Fruit fly (Drosophila melanogaster) whole organism, embryonic: Measurements from ENCODE around the gene slpr.

Source experiments
- ATbp ChIP-seq: fragments of 200-800 bp; sonication (Bioruptor generic); optimal IDR thresholded peaks from 2 replicates; lab custom pipeline; 2017; ENCODE audit warnings: missing biosample characterization, mild to moderate bottlenecking, missing genetic modification characterization, missing genetic modification reagents
- Abd-B ChIP-seq: fragments of 200-800 bp; sonication (Bioruptor generic); optimal IDR thresholded peaks from 2 replicates; lab custom pipeline; 2018; ENCODE audit warnings: missing biosample characterization, mild to moderate bottlenecking, missing genetic modification characterization, moderate library complexity
- Bteb2 ChIP-seq: fragments of 200-800 bp; sonication (Bioruptor generic); optimal IDR thresholded peaks from 2 replicates; lab custom pipeline; 2016; ENCODE audit warnings: missing biosample characterization, missing genetic modification characterization
- CG11560 ChIP-seq: fragments of 200-800 bp; sonication (Bioruptor generic); IDR thresholded peaks from 3 replicates; pipeline ENCODE4 v1.3.6; 2022; ENCODE audit warnings: missing biosample characterization, missing genetic modification characterization
- CG14710 ChIP-seq: fragments of 200-800 bp; sonication (Bioruptor generic); optimal IDR thresholded peaks from 3 replicates; lab custom pipeline; 2019; ENCODE audit warnings: missing biosample characterization, mild to moderate bottlenecking, missing genetic modification characterization, moderate library complexity
- CG14860 ChIP-seq: fragments of 200-800 bp; sonication (Bioruptor generic); IDR thresholded peaks from 3 replicates; pipeline ENCODE4 v1.3.6; 2022; ENCODE audit warnings: missing biosample characterization, missing genetic modification characterization; ENCODE audit not compliant: partially characterized antibody
- CG15514 ChIP-seq: fragments of 200-800 bp; sonication (Bioruptor generic); optimal IDR thresholded peaks from 3 replicates; lab custom pipeline; 2017; ENCODE audit warnings: missing biosample characterization, missing genetic modification characterization, mild to moderate bottlenecking, moderate library complexity, missing genetic modification reagents
- CG17829 ChIP-seq: fragments of 200-800 bp; optimal IDR thresholded peaks from 2 replicates; lab custom pipeline; 2019; ENCODE audit warnings: missing biosample characterization, mild to moderate bottlenecking, missing genetic modification characterization, moderate library complexity
- CG2199 ChIP-seq: fragments of 200-800 bp; sonication (Bioruptor generic); IDR thresholded peaks from 3 replicates; pipeline ENCODE4 v1.3.6; 2022; ENCODE audit warnings: missing biosample characterization, missing genetic modification characterization
- CG30020 ChIP-seq: fragments of 200-800 bp; optimal IDR thresholded peaks from 2 replicates; lab custom pipeline; 2019; ENCODE audit warnings: missing biosample characterization, mild to moderate bottlenecking, missing genetic modification characterization, moderate library complexity
- CG34422 ChIP-seq: fragments of 200-800 bp; sonication (Bioruptor generic); IDR thresholded peaks from 3 replicates; pipeline ENCODE4 v1.3.6; 2022; ENCODE audit warnings: missing biosample characterization, missing genetic modification characterization
- CG3726 ChIP-seq: fragments of 200-800 bp; sonication (Bioruptor generic); IDR thresholded peaks from 3 replicates; pipeline ENCODE4, ENCODE4 v1.3.6; 2022; ENCODE audit warnings: missing biosample characterization, missing genetic modification characterization
- CG42726 ChIP-seq: fragments of 200-800 bp; sonication (Bioruptor generic); IDR thresholded peaks from 2 replicates; pipeline ENCODE4 v1.3.6; 2022; ENCODE audit warnings: missing biosample characterization, missing genetic modification characterization; ENCODE audit not compliant: partially characterized antibody
- CG4360 ChIP-seq: fragments of 200-800 bp; sonication (Bioruptor generic); IDR thresholded peaks from 2 replicates; pipeline ENCODE4 v1.3.6; 2022; ENCODE audit warnings: missing biosample characterization, missing genetic modification characterization
- CG4820 ChIP-seq: fragments of 200-800 bp; sonication (Bioruptor generic); optimal IDR thresholded peaks from 3 replicates; lab custom pipeline; 2016; ENCODE audit warnings: missing biosample characterization, missing genetic modification characterization
- CG7963 ChIP-seq: fragments of 200-800 bp; sonication (Bioruptor generic); IDR thresholded peaks from 3 replicates; pipeline ENCODE4 v1.3.6; 2022; ENCODE audit warnings: missing biosample characterization, missing genetic modification characterization; ENCODE audit not compliant: partially characterized antibody
- CG8290 ChIP-seq, 3 experiments: fragments of 200-800 bp; sonication (Bioruptor generic); optimal IDR thresholded peaks; 2 replicates each; lab custom pipeline; 2016 to 2019; ENCODE audit warnings: missing biosample characterization in 3 of 3, missing genetic modification characterization in 3 of 3, mild to moderate bottlenecking in 2 of 3, moderate library complexity in 1 of 3
- CG8765 ChIP-seq: fragments of 200-800 bp; sonication (Bioruptor generic); IDR thresholded peaks from 2 replicates; pipeline ENCODE4 v1.3.6; 2022; ENCODE audit warnings: missing biosample characterization, missing genetic modification characterization
- CG9437 ChIP-seq: fragments of 200-800 bp; sonication (Bioruptor generic); optimal IDR thresholded peaks from 2 replicates; lab custom pipeline; 2018; ENCODE audit warnings: missing biosample characterization, mild to moderate bottlenecking, missing genetic modification characterization
- Dad ChIP-seq: fragments of 200-800 bp; sonication (Bioruptor generic); optimal IDR thresholded peaks from 3 replicates; lab custom pipeline; 2016; ENCODE audit warnings: missing biosample characterization, missing genetic modification characterization
- Dref ChIP-seq: fragments of 200-800 bp; sonication (Bioruptor generic); IDR thresholded peaks from 2 replicates; pipeline ENCODE4 v1.3.6; 2022; ENCODE audit warnings: missing biosample characterization, missing genetic modification characterization
- E2f2 ChIP-seq: fragments of 200-800 bp; sonication (Bioruptor generic); IDR thresholded peaks from 2 replicates; pipeline ENCODE4 v1.3.6; 2022; ENCODE audit warnings: missing biosample characterization, missing genetic modification characterization
- HLH4C ChIP-seq: fragments of 200-800 bp; sonication (Bioruptor generic); IDR thresholded peaks from 3 replicates; pipeline ENCODE4 v1.3.6; 2022; ENCODE audit warnings: missing biosample characterization, missing genetic modification characterization; ENCODE audit not compliant: partially characterized antibody
- Hsf ChIP-seq: fragments of 200-800 bp; sonication (Bioruptor generic); optimal IDR thresholded peaks from 3 replicates; lab custom pipeline; 2016; ENCODE audit warnings: missing biosample characterization, missing genetic modification characterization
- MESR4 ChIP-seq: fragments of 200-800 bp; sonication (Bioruptor generic); optimal IDR thresholded peaks from 2 replicates; lab custom pipeline; 2018; ENCODE audit warnings: missing biosample characterization, mild to moderate bottlenecking, missing genetic modification characterization, moderate library complexity
- Med ChIP-seq: fragments of 200-800 bp; sonication (Bioruptor generic); peaks from one replicate; lab custom pipeline; 2016; ENCODE audit warnings: missing biosample characterization, missing genetic modification characterization, mild to moderate bottlenecking, inconsistent platforms, moderate library complexity
- Oaz ChIP-seq: fragments of 200-800 bp; sonication (Bioruptor generic); IDR thresholded peaks from 2 replicates; pipeline ENCODE4 v1.3.6; 2022; ENCODE audit warnings: missing biosample characterization, missing genetic modification characterization
- btn ChIP-seq: fragments of 200-800 bp; sonication (Bioruptor generic); optimal IDR thresholded peaks from 2 replicates; lab custom pipeline; 2016; ENCODE audit warnings: missing biosample characterization, missing genetic modification characterization
- chinmo ChIP-seq: fragments of 200-800 bp; sonication (Bioruptor generic); IDR thresholded peaks from 4 replicates; pipeline ENCODE4 v1.3.6; 2022; ENCODE audit warnings: missing biosample characterization, missing genetic modification characterization; ENCODE audit not compliant: partially characterized antibody
- dati ChIP-seq: fragments of 200-800 bp; sonication (Bioruptor generic); IDR thresholded peaks from 2 replicates; pipeline ENCODE4 v1.3.6; 2022; ENCODE audit warnings: missing biosample characterization, missing genetic modification characterization
- fd3F ChIP-seq: fragments of 200-800 bp; sonication (Bioruptor generic); optimal IDR thresholded peaks from 2 replicates; lab custom pipeline; 2018; ENCODE audit warnings: missing biosample characterization, mild to moderate bottlenecking, missing genetic modification characterization, moderate library complexity
- gt ChIP-seq: fragments of 200-800 bp; sonication (Bioruptor generic); IDR thresholded peaks from 2 replicates; pipeline ENCODE4 v1.3.6; 2022; ENCODE audit warnings: missing biosample characterization, missing genetic modification characterization
- ham ChIP-seq: fragments of 200-800 bp; sonication (Bioruptor generic); IDR thresholded peaks from 2 replicates; pipeline ENCODE4 v1.3.6; 2022; ENCODE audit warnings: missing biosample characterization, missing genetic modification characterization
- jigr1 ChIP-seq: fragments of 200-800 bp; sonication (Bioruptor generic); IDR thresholded peaks from 3 replicates; pipeline ENCODE4 v1.3.6; 2022; ENCODE audit warnings: missing biosample characterization, missing genetic modification characterization
- lab ChIP-seq: fragments of 200-800 bp; sonication (Bioruptor generic); optimal IDR thresholded peaks from 3 replicates; lab custom pipeline; 2017; ENCODE audit warnings: missing biosample characterization, missing genetic modification characterization, mild to moderate bottlenecking, moderate library complexity, missing genetic modification reagents
- luna ChIP-seq: fragments of 200-800 bp; sonication (Bioruptor generic); optimal IDR thresholded peaks from 2 replicates; lab custom pipeline; 2016; ENCODE audit warnings: missing biosample characterization, missing genetic modification characterization
- nerfin-2 ChIP-seq: fragments of 200-800 bp; sonication (Bioruptor generic); IDR thresholded peaks from 2 replicates; pipeline ENCODE4 v1.3.6; 2022; ENCODE audit warnings: missing biosample characterization, missing genetic modification characterization; ENCODE audit not compliant: partially characterized antibody
- peb ChIP-seq: fragments of 200-800 bp; sonication (Bioruptor generic); IDR thresholded peaks from 2 replicates; pipeline ENCODE4 v1.3.6; 2022; ENCODE audit warnings: missing biosample characterization, missing genetic modification characterization
- ro ChIP-seq: fragments of 200-800 bp; sonication (Bioruptor generic); IDR thresholded peaks from 2 replicates; pipeline ENCODE4 v1.3.6; 2022; ENCODE audit warnings: missing biosample characterization, missing genetic modification characterization
- row ChIP-seq: fragments of 200-800 bp; sonication (Bioruptor generic); IDR thresholded peaks from 3 replicates; pipeline ENCODE4 v1.3.6; 2022; ENCODE audit warnings: missing biosample characterization, missing genetic modification characterization
- sna ChIP-seq: fragments of 200-800 bp; sonication (Bioruptor generic); IDR thresholded peaks from 2 replicates; pipeline ENCODE4 v1.3.6; 2022; ENCODE audit warnings: missing biosample characterization, missing genetic modification characterization; ENCODE audit not compliant: partially characterized antibody
- sqz ChIP-seq: fragments of 200-800 bp; sonication (Bioruptor generic); optimal IDR thresholded peaks from 3 replicates; lab custom pipeline; 2018; ENCODE audit warnings: missing biosample characterization, mild to moderate bottlenecking, missing genetic modification characterization
- stwl ChIP-seq: fragments of 200-800 bp; sonication (Bioruptor generic); optimal IDR thresholded peaks from 3 replicates; lab custom pipeline; 2018; ENCODE audit warnings: missing biosample characterization, mild to moderate bottlenecking, missing genetic modification characterization, moderate library complexity
- tll ChIP-seq, 2 experiments: fragments of 200-800 bp in 1 of 2; fragments of >200 bp in 1 of 2; sonication (Bioruptor generic) in 1 of 2; optimal IDR thresholded peaks; 2 replicates each; lab custom pipeline; 2017 to 2019; ENCODE audit warnings: missing biosample characterization in 2 of 2, missing genetic modification characterization in 2 of 2, mild to moderate bottlenecking in 1 of 2, moderate library complexity in 1 of 2
- trem ChIP-seq: fragments of 200-800 bp; optimal IDR thresholded peaks from 3 replicates; lab custom pipeline; 2019; ENCODE audit warnings: missing biosample characterization, mild to moderate bottlenecking, missing genetic modification characterization, moderate library complexity
- usp ChIP-seq: fragments of >200 bp; optimal IDR thresholded peaks from 2 replicates; lab custom pipeline; 2017; ENCODE audit warnings: missing biosample characterization, missing genetic modification characterization
- vnd ChIP-seq: fragments of 200-800 bp; sonication (Bioruptor generic); IDR thresholded peaks from 3 replicates; pipeline ENCODE4 v1.3.6; 2022; ENCODE audit warnings: missing biosample characterization, missing genetic modification characterization; ENCODE audit not compliant: partially characterized antibody

The slpr gene

dm6 chrX:8129204-8129997 is 47.6 kb downstream of the slpr start, which contains the start of gene CG2116 (continued):
- TF ChIP-seq CG8765 (GFP tag; lab: Robert Waterston, UW): no peak
- TF ChIP-seq Med (GFP tag; lab: Kevin White, UChicago): peak; percentile 74
- peak; percentile 59 for TF ChIP-seq CG15514
- no peak for TF ChIP-seq CG3726
- TF ChIP-seq CG34422 (GFP tag; lab: Robert Waterston, UW): 0 out of 3 replicates have a peak, but pooled peaks have one; percentile 16
- TF ChIP-seq Dref (GFP tag; lab: Robert Waterston, UW): peak; percentile 59
- peak; percentile 48; the same call in 2 of the 3 replicates for TF ChIP-seq row
- TF ChIP-seq btn: no peak
- no peak for TF ChIP-seq Bteb2 (GFP tag; lab: Kevin White, UChicago)
- no peak for TF ChIP-seq CG2199 (GFP tag; lab: Robert Waterston, UW)
- peak; percentile 84 for TF ChIP-seq MESR4 (GFP tag; lab: Kevin White, UChicago)
- peak; percentile 36 for TF ChIP-seq trem (tag; lab: Kevin White, UChicago)
- 0 out of 3 replicates have a peak, but pooled peaks have one; percentile 33 for TF ChIP-seq CG11560 (tag; lab: Robert Waterston, UW)
- no peak for TF ChIP-seq lab
- no peak for TF ChIP-seq CG4820 (GFP tag; lab: Kevin White, UChicago)
- TF ChIP-seq ro (GFP tag; lab: Robert Waterston, UW): no peak
- no peak for TF ChIP-seq usp (GFP tag; lab: Kevin White, UChicago)
- TF ChIP-seq tll (GFP tag; optimal IDR thresholded peaks at IDR 0.05; lab: Kevin White, UChicago): no peak
- TF ChIP-seq peb (GFP tag; lab: Robert Waterston, UW): no peak
- peak; percentile 54 for TF ChIP-seq CG4360 (GFP tag; lab: Robert Waterston, UW)
- no peak for TF ChIP-seq jigr1 (GFP tag; lab: Robert Waterston, UW)
- TF ChIP-seq CG14860 (GFP tag; lab: Robert Waterston, UW): peak; percentile 59; the same call in 1 of the 3 replicates
- TF ChIP-seq gt (GFP tag; lab: Robert Waterston, UW): no peak
- TF ChIP-seq sqz: peak; percentile 66
- no peak for TF ChIP-seq luna
- no peak for TF ChIP-seq Dad (GFP tag; lab: Kevin White, UChicago)
- TF ChIP-seq chinmo (GFP tag; lab: Robert Waterston, UW): peak; percentile 70
- TF ChIP-seq CG7963 (GFP tag; lab: Robert Waterston, UW): peak; percentile 59; the same call in 2 of the 3 replicates
- TF ChIP-seq fd3F (GFP tag; lab: Kevin White, UChicago): no peak
- TF ChIP-seq CG14710 (tag; lab: Kevin White, UChicago): peak; percentile 61
- 0 out of 2 replicates have a peak, but pooled peaks have one; percentile 40 for TF ChIP-seq CG42726 (GFP tag; lab: Robert Waterston, UW)
- TF ChIP-seq CG17829 (tag; lab: Kevin White, UChicago): peak; percentile 3
- TF ChIP-seq HLH4C (GFP tag; lab: Robert Waterston, UW): peak; percentile 63; the same call in 2 of the 3 replicates
- peak; percentile 37 for TF ChIP-seq CG9437 (GFP tag; lab: Kevin White, UChicago)
- peak; percentile 6 for TF ChIP-seq Abd-B
- TF ChIP-seq Hsf (GFP tag; lab: Kevin White, UChicago): no peak
- TF ChIP-seq Oaz (GFP tag; lab: Robert Waterston, UW): no peak
- TF ChIP-seq vnd (GFP tag; lab: Robert Waterston, UW): peak; percentile 72
- peak; percentile 84 for TF ChIP-seq E2f2 (GFP tag; lab: Robert Waterston, UW)
- TF ChIP-seq ham (GFP tag; lab: Robert Waterston, UW): no peak
- 0 out of 2 replicates have a peak, but pooled peaks have one; percentile 23 for TF ChIP-seq nerfin-2
- TF ChIP-seq CG30020 (tag; lab: Kevin White, UChicago): peak; percentile 45
- no peak for TF ChIP-seq dati (GFP tag; lab: Robert Waterston, UW)
- TF ChIP-seq CG8290 (GFP tag; optimal IDR thresholded peaks at IDR 0.05; lab: Kevin White, UChicago): peak; percentile 22
- TF ChIP-seq CG8290 (tag; optimal IDR thresholded peaks at IDR 0.05; lab: Kevin White, UChicago): peak in 1 of 2 experiments; percentile 26
- no peak for TF ChIP-seq ATbp
- TF ChIP-seq stwl (tag; lab: Kevin White, UChicago): peak; percentile 18
- 0 out of 2 replicates have a peak, but pooled peaks have one; percentile 30 for TF ChIP-seq sna (GFP tag; lab: Robert Waterston, UW)
